Worm (Caenorhabditis elegans) whole organism, L4 larva: ENCODE data around the gene stn-2.

Experiments used
- Y48G9A.11 ChIP-seq: fragments of 200-800 bp; sonication (Bioruptor generic); IDR thresholded peaks from 2 replicates; pipeline ENCODE4 v1.3.6; 2022; ENCODE audit warnings: missing genetic modification reagents, missing genetic modification characterization, missing compliant biosample characterization
- attf-4 ChIP-seq: sonication (generic microtip); optimal IDR thresholded peaks from 3 replicates; lab custom pipeline; 2017; ENCODE audit warnings: missing biosample characterization, missing genetic modification characterization
- ctbp-1 ChIP-seq: fragments of 200-800 bp; sonication (Bioruptor generic); IDR thresholded peaks from 2 replicates; pipeline ENCODE4 v1.3.6; 2022; ENCODE audit warnings: missing genetic modification reagents, missing genetic modification characterization, missing compliant biosample characterization
- daf-16 ChIP-seq, 3 experiments: sonication (generic microtip); optimal IDR thresholded peaks; 2 replicates each; lab custom pipeline; 2016 to 2017; ENCODE audit warnings: missing genetic modification characterization in 3 of 3, missing genetic modification reagents in 3 of 3, mild to moderate bottlenecking in 2 of 3, missing compliant biosample characterization in 2 of 3, missing biosample characterization in 1 of 3, moderate library complexity in 1 of 3
- daf-19 ChIP-seq: fragments of 200-800 bp; sonication (Bioruptor generic); conservative IDR thresholded peaks from 2 replicates; pipeline ENCODE4 v1.3.6; 2022; ENCODE audit warnings: missing genetic modification characterization, missing compliant biosample characterization
- dmd-6 ChIP-seq: fragments of 200-800 bp; sonication (Bioruptor generic); IDR thresholded peaks from 2 replicates; pipeline ENCODE4 v1.3.6; 2022; ENCODE audit warnings: missing genetic modification reagents, missing genetic modification characterization, missing compliant biosample characterization
- dve-1 ChIP-seq: sonication (generic microtip); optimal IDR thresholded peaks from 2 replicates; lab custom pipeline; 2017; ENCODE audit warnings: antibody characterized with exemption, mild to moderate bottlenecking, missing genetic modification characterization, missing compliant biosample characterization; ENCODE audit not compliant: insufficient read depth
- fos-1 ChIP-seq: fragments of 150-350 bp; optimal IDR thresholded peaks from 2 replicates; lab custom pipeline; 2014; ENCODE audit warnings: missing biosample characterization, missing genetic modification characterization
- hlh-11 ChIP-seq: fragments of 200-800 bp; sonication (Bioruptor generic); optimal IDR thresholded peaks from 2 replicates; lab custom pipeline; 2018; ENCODE audit warnings: mild to moderate bottlenecking, missing genetic modification characterization, missing compliant biosample characterization
- hlh-30 ChIP-seq: sonication (generic microtip); optimal IDR thresholded peaks from 2 replicates; lab custom pipeline; 2017; ENCODE audit warnings: antibody characterized with exemption, mild to moderate bottlenecking, missing genetic modification characterization, missing compliant biosample characterization; ENCODE audit not compliant: insufficient read depth
- lin-1 ChIP-seq: fragments of 200-800 bp; sonication (Bioruptor generic); IDR thresholded peaks from 2 replicates; pipeline ENCODE4 v1.3.6; 2022; ENCODE audit warnings: missing genetic modification reagents, missing genetic modification characterization, missing compliant biosample characterization
- lin-13 ChIP-seq: fragments of 150-350 bp; optimal IDR thresholded peaks from 2 replicates; lab custom pipeline; 2014; ENCODE audit warnings: missing biosample characterization, missing genetic modification reagents, missing genetic modification characterization
- lin-15B ChIP-seq: fragments of 150-350 bp; sonication (generic microtip); optimal IDR thresholded peaks from 3 replicates; lab custom pipeline; 2014; ENCODE audit warnings: missing biosample characterization, missing genetic modification characterization
- madf-5 ChIP-seq, 2 experiments: fragments of 200-800 bp; sonication (Bioruptor generic); IDR thresholded peaks; 2 replicates each; pipeline ENCODE4 v1.3.6; 2022; ENCODE audit warnings: missing compliant biosample characterization in 2 of 2, missing genetic modification characterization in 2 of 2
- mes-2 ChIP-seq: sonication (generic microtip); optimal IDR thresholded peaks from 2 replicates; lab custom pipeline; 2016; ENCODE audit warnings: missing genotype, mild to moderate bottlenecking, missing genetic modification characterization, missing compliant biosample characterization; ENCODE audit not compliant: poor library complexity, severe bottlenecking
- nhr-102 ChIP-seq: sonication (generic microtip); optimal IDR thresholded peaks from 2 replicates; lab custom pipeline; 2016; ENCODE audit warnings: mild to moderate bottlenecking, missing genetic modification characterization, moderate library complexity, missing compliant biosample characterization
- nhr-11 ChIP-seq: fragments of 150-350 bp; optimal IDR thresholded peaks from 2 replicates; lab custom pipeline; 2014; ENCODE audit warnings: missing biosample characterization, missing genetic modification characterization
- nhr-28 ChIP-seq: fragments of 150-350 bp; optimal IDR thresholded peaks from 2 replicates; lab custom pipeline; 2014; ENCODE audit warnings: missing biosample characterization, missing genetic modification characterization
- nhr-48 ChIP-seq: sonication (generic microtip); optimal IDR thresholded peaks from 2 replicates; lab custom pipeline; 2016; ENCODE audit warnings: mild to moderate bottlenecking, missing genetic modification characterization, missing compliant biosample characterization
- nhr-77 ChIP-seq: fragments of 150-350 bp; optimal IDR thresholded peaks from 2 replicates; lab custom pipeline; 2014; ENCODE audit warnings: missing biosample characterization, missing genetic modification characterization
- php-3 ChIP-seq: fragments of 200-800 bp; sonication (Bioruptor generic); IDR thresholded peaks from 2 replicates; pipeline ENCODE4 v1.3.6; 2022; ENCODE audit warnings: missing genetic modification reagents, missing genetic modification characterization, missing compliant biosample characterization
- pqm-1 ChIP-seq: sonication (generic microtip); optimal IDR thresholded peaks from 2 replicates; lab custom pipeline; 2017; ENCODE audit warnings: missing biosample characterization, missing genetic modification characterization
- rbr-2 ChIP-seq: sonication (generic microtip); optimal IDR thresholded peaks from 2 replicates; lab custom pipeline; 2016; ENCODE audit warnings: missing genotype, missing genetic modification characterization, missing compliant biosample characterization
- saeg-2 ChIP-seq: fragments of 200-800 bp; sonication (Bioruptor generic); IDR thresholded peaks from 2 replicates; pipeline ENCODE4 v1.3.6; 2022; ENCODE audit warnings: missing genetic modification reagents, missing genetic modification characterization, missing compliant biosample characterization
- spr-1 ChIP-seq: sonication (generic microtip); optimal IDR thresholded peaks from 2 replicates; lab custom pipeline; 2016; ENCODE audit warnings: mild to moderate bottlenecking, missing genetic modification characterization, missing compliant biosample characterization
- tra-1 ChIP-seq: fragments of 200-800 bp; sonication (Bioruptor generic); IDR thresholded peaks from 2 replicates; pipeline ENCODE4 v1.3.6; 2022; ENCODE audit warnings: missing genetic modification reagents, missing genetic modification characterization, missing compliant biosample characterization
- unc-130 ChIP-seq: sonication (generic microtip); optimal IDR thresholded peaks from 2 replicates; lab custom pipeline; 2016; ENCODE audit warnings: missing genetic modification reagents, missing genetic modification characterization, missing compliant biosample characterization
- unc-39 ChIP-seq: sonication (generic microtip); optimal IDR thresholded peaks from 2 replicates; lab custom pipeline; 2017; ENCODE audit warnings: missing biosample characterization, missing genetic modification characterization
- unc-62 ChIP-seq, 3 experiments: fragments of 150-350 bp in 1 of 3; sonication (generic microtip); optimal IDR thresholded peaks in 2 of 3; peaks in 1 of 3; 1 replicate in 1 of 3; 2 replicates in 2 of 3; lab custom pipeline; 2014 to 2017; ENCODE audit warnings: missing biosample characterization in 3 of 3, missing genetic modification characterization in 3 of 3, missing genetic modification reagents in 3 of 3, missing genotype in 1 of 3
- zag-1 ChIP-seq: fragments of 150-350 bp; optimal IDR thresholded peaks from 2 replicates; lab custom pipeline; 2014; ENCODE audit warnings: missing biosample characterization, missing genetic modification characterization
- zfp-3 ChIP-seq: fragments of 200-800 bp; sonication (Bioruptor generic); conservative IDR thresholded peaks from 2 replicates; pipeline ENCODE4 v1.3.6; 2022; ENCODE audit warnings: missing genetic modification reagents, missing genetic modification characterization, missing compliant biosample characterization

The stn-2 gene

DNA sequence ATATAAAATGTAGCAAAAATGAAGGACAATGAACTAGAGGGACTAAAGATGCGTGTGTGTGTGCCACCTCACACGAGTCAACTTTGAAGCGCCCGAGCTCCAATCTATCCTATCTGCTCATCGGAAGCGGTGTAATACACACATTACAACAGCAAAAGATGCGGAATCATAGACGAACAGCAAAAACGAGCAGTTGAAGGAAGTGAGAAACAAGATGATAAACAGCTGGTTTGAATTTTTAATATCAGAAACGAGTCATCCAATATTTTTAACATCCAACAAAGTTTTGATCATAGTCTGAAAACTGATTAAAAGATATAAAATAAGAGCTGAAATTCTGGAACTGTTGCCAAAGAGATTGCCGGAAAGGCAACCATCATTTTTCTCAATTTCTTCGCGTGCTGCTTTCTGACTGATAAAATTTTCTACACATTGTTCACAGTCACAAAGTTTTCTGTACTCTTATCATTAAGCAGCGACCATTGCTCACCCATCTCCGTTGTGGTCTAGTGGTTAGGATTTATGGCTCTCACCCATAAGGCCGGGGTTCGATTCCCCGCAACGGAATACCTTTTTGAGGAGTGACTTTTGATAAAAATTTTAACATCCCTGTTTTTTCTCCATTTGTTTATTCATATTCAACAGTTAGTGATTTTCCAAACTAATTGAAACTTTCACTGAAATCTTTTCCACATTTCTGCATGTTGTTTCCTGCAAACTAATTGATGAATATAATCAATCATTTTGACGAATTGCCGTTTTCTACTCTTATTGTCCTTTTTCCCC is at the start of gene stn-2 (continued):
- TF ChIP-seq unc-130 (GFP tag; lab: Kevin White, UChicago) (no peak), lin-15B (tag; lab: Kevin White, UChicago) (no peak), attf-4 (tag; lab: Kevin White, UChicago) (no peak), ctbp-1 (GFP tag; lab: Robert Waterston, UW) (peak; percentile 55; the same call in 1 of the 2 replicates), zfp-3 (no peak), nhr-11 (no peak)

DNA sequence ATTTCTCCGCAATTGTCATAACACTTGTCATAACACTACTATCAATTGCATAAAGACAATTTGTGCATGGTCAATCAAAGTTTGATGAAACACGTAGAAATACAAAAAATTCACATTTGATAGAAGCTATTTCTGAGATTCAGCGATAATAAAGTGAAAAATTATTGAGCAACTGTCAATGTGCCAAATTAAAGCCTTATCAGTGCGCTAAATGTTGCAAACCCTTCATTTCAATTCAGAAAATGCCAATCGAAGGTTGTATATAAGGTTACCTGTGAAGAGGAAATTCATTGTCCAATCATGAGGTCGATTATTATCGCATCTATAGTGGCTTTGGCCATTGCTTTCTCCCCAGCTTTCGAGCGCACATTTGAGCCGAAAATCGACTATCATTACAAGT is 47.2 kb upstream of the stn-2 start, which contains the start of gene vit-1:
TSS of gene vit-1 (plus strand) at position 289 of the 400 bp plus-strand sequence.
- TF ChIP-seq nhr-48 (tag; lab: Kevin White, UChicago) = peak; percentile 1
- no peak for TF ChIP-seq rbr-2 (tag; lab: Kevin White, UChicago)
- no peak for TF ChIP-seq daf-19 (GFP tag; lab: Robert Waterston, UW)
- TF ChIP-seq unc-39 (tag; lab: Kevin White, UChicago) = no peak
- no peak for TF ChIP-seq zag-1
- peak; percentile 85 for TF ChIP-seq dmd-6 (GFP tag; lab: Robert Waterston, UW)
- peak; percentile 67; the same call in 1 of the 2 replicates for TF ChIP-seq tra-1 (GFP tag; lab: Robert Waterston, UW)

DNA sequence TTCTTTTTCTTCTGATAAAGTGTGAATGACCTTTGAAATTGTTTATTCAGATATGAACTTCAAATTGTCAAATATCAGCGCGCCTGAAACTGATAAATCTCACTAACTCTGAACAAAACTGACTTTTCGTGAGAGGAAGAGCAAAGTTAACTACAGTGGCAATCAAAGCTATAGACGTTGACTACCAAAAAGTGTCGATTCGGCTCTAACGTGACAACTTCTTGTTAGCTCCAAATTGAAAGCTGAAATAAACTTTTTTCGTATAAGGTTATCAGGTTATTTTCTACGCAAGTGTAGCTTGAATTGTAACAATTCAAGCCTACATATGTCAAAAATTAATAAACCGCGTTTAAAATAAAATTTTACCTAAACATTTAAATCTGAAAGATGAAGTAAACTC is 45.9 kb upstream of the stn-2 start:
- TF ChIP-seq madf-5 (GFP tag; IDR thresholded peaks at IDR 0.05; lab: Robert Waterston, UW) = no peak

DNA sequence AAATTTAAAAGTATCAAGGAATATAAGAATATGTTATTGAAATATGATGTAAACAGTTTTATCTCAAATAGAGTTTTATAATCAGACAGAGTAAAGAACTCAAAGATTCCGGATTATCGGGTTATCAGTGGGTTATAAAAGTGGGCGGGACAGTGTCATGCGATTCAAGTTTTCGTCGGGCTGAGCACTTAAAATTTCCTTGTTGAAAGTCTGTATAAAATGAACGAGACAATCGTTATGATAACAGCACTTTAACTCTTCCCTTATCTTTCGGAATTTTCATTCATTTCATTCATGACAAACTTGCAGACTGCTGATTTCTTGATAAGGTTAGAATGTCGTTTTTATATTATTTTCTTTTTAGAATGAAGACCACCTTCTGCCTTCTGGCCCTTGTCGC is 45.2 kb upstream of the stn-2 start, which contains the start of gene spp-14:
TSS of gene spp-14 (plus strand) at position 365 of the 400 bp plus-strand sequence.
- peak; percentile 42 for TF ChIP-seq hlh-30 (tag; lab: Kevin White, UChicago)
- TF ChIP-seq dve-1 = peak; percentile 96
- peak; percentile 55 for TF ChIP-seq nhr-77 (tag; lab: Kevin White, UChicago)
- TF ChIP-seq lin-13 (GFP tag; lab: Kevin White, UChicago) = no peak
- peak; percentile 28 for TF ChIP-seq nhr-102
- peak; percentile 69 for TF ChIP-seq nhr-48 (tag; lab: Kevin White, UChicago)
- TF ChIP-seq lin-1 (GFP tag; lab: Robert Waterston, UW) = 0 out of 2 replicates have a peak, but pooled peaks have one; percentile 38
- TF ChIP-seq pqm-1 = peak; percentile 85
- TF ChIP-seq Y48G9A.11 (GFP tag; lab: Robert Waterston, UW) = no peak
- TF ChIP-seq dmd-6 (GFP tag; lab: Robert Waterston, UW) = peak; percentile 79
- TF ChIP-seq nhr-28 = peak; percentile 48
- peak; percentile 81 for TF ChIP-seq hlh-11 (tag; lab: Kevin White, UChicago)
- TF ChIP-seq saeg-2 (GFP tag; lab: Robert Waterston, UW) = no peak
- peak; percentile 89 for TF ChIP-seq php-3 (GFP tag; lab: Robert Waterston, UW)
- TF ChIP-seq spr-1 (tag; lab: Kevin White, UChicago) = no peak
- peak; percentile 27 for TF ChIP-seq mes-2
- peak in 1 of 2 experiments; percentile 55 for TF ChIP-seq unc-62 (GFP tag; optimal IDR thresholded peaks at IDR 0.05 in 1 of 2; lab: Kevin White, UChicago)
- no peak for TF ChIP-seq unc-62 (tag; optimal IDR thresholded peaks at IDR 0.05; lab: Kevin White, UChicago)
- TF ChIP-seq fos-1 (tag; lab: Kevin White, UChicago) = no peak
- TF ChIP-seq tra-1 (GFP tag; lab: Robert Waterston, UW) = 0 out of 2 replicates have a peak, but pooled peaks have one; percentile 23
- TF ChIP-seq daf-16 (GFP tag; optimal IDR thresholded peaks at IDR 0.05; lab: Kevin White, UChicago) = peak in 1 of 2 experiments; percentile 55
- peak; percentile 94 for TF ChIP-seq daf-16 (tag; optimal IDR thresholded peaks at IDR 0.05; lab: Kevin White, UChicago)
- TF ChIP-seq, all 104 proteins: peak for 15
